Worm (Caenorhabditis elegans): ENCODE measurements around the gene tag-290.

tag-290 gene

ce11 chrV:11629222-11630026, 16.3 kb downstream of the tag-290 start, which contains the start of gene F35B12.10:
Gene F35B12.10, minus strand, starts transcription at chrV:11629272.
- TF ChIP-seq C16A3.4 (tag; optimal IDR thresholded peaks at IDR 0.05) (no peak), efl-1 (optimal IDR thresholded peaks at IDR 0.05) (no peak), efl-1 (GFP tag; optimal IDR thresholded peaks at IDR 0.05 in 1 of 2) (peak in 1 of 2 experiments; percentile 1), nhr-90 (tag; optimal IDR thresholded peaks at IDR 0.05; ENCODE audit: poor library complexity) (peak; percentile 1), elt-2 (tag; optimal IDR thresholded peaks at IDR 0.05) (peak; percentile 69), nhr-28 (tag; optimal IDR thresholded peaks at IDR 0.05) (no peak)

- TF ChIP-seq nhr-237 (tag; optimal IDR thresholded peaks at IDR 0.05) (no peak), lir-3 (tag; optimal IDR thresholded peaks at IDR 0.05; ENCODE audit: poor library complexity) (no peak), dsc-1 (tag; optimal IDR thresholded peaks at IDR 0.05) (peak; percentile 34), rnt-1 (tag; optimal IDR thresholded peaks at IDR 0.05) (no peak), hpl-2 (GFP tag; optimal IDR thresholded peaks at IDR 0.05) (no peak), aha-1 (tag; optimal IDR thresholded peaks at IDR 0.05) (no peak), lin-14 (GFP tag; optimal IDR thresholded peaks at IDR 0.05) (peak; percentile 18), zag-1 (tag; optimal IDR thresholded peaks at IDR 0.05) (no peak), snu-23 (GFP tag; optimal IDR thresholded peaks at IDR 0.05) (no peak)
Measured at ce11 chrV:11631128-11631527, 18.0 kb downstream of the tag-290 start.

- TF ChIP-seq hpl-2 (GFP tag; optimal IDR thresholded peaks at IDR 0.05), result no peak
- no peak for TF ChIP-seq dsc-1 (tag; optimal IDR thresholded peaks at IDR 0.05)
- TF ChIP-seq vab-15 (tag; optimal IDR thresholded peaks at IDR 0.05), result no peak
Measured at ce11 chrV:11635587-11635986, 22.5 kb downstream of the tag-290 start.

- no peak for TF ChIP-seq mep-1 (tag; optimal IDR thresholded peaks at IDR 0.05)
- TF ChIP-seq skn-1 (tag; optimal IDR thresholded peaks at IDR 0.05), result no peak
- no peak for TF ChIP-seq C16A3.4 (tag; optimal IDR thresholded peaks at IDR 0.05)
- no peak for TF ChIP-seq vab-15 (tag; optimal IDR thresholded peaks at IDR 0.05)
- no peak for TF ChIP-seq egl-13 (tag; optimal IDR thresholded peaks at IDR 0.05)
- TF ChIP-seq pqm-1 (tag; optimal IDR thresholded peaks at IDR 0.05), result no peak
Measured at ce11 chrV:11637191-11637590, 24.1 kb downstream of the tag-290 start, which contains the start of gene sipa-1. Gene sipa-1, minus strand, starts transcription at chrV:11637291.

ce11 chrV:11638634-11639117, 25.6 kb downstream of the tag-290 start:
- TF ChIP-seq fos-1 (tag; optimal IDR thresholded peaks at IDR 0.05) (no peak), swsn-7 (tag; optimal IDR thresholded peaks at IDR 0.05) (peak; percentile 44), fkh-10 (GFP tag; optimal IDR thresholded peaks at IDR 0.05) (peak; percentile 61), F16B12.6 (tag; optimal IDR thresholded peaks at IDR 0.05) (no peak), sptf-1 (tag; optimal IDR thresholded peaks at IDR 0.05) (no peak), hlh-4 (tag; optimal IDR thresholded peaks at IDR 0.05) (no peak), nhr-20 (tag; optimal IDR thresholded peaks at IDR 0.05) (peak; percentile 45), snpc-4 (tag; optimal IDR thresholded peaks at IDR 0.05) (no peak), unc-98 (GFP tag; IDR thresholded peaks at IDR 0.05) (peak; percentile 21; the same call in 1 of the 2 replicates), jun-1 (tag; optimal IDR thresholded peaks at IDR 0.05) (peak; percentile 31), fkh-4 (tag; optimal IDR thresholded peaks at IDR 0.05; ENCODE audit: borderline replicate concordance) (no peak), nhr-71 (tag; optimal IDR thresholded peaks at IDR 0.05) (peak; percentile 77), nhr-28 (tag; optimal IDR thresholded peaks at IDR 0.05) (no peak), sox-4 (tag; optimal IDR thresholded peaks at IDR 0.05) (no peak), lin-39 (tag; optimal IDR thresholded peaks at IDR 0.05) (no peak), C16A3.4 (tag; optimal IDR thresholded peaks at IDR 0.05) (peak; percentile 27), hpl-2 (GFP tag; optimal IDR thresholded peaks at IDR 0.05) (no peak), rnt-1 (tag; optimal IDR thresholded peaks at IDR 0.05) (peak; percentile 74), nhr-237 (tag; optimal IDR thresholded peaks at IDR 0.05) (no peak), snu-23 (GFP tag; optimal IDR thresholded peaks at IDR 0.05) (peak; percentile 28), unc-62 (GFP tag; optimal IDR thresholded peaks at IDR 0.05) (no peak), nhr-84 (tag; optimal IDR thresholded peaks at IDR 0.05) (no peak), ets-5 (GFP tag; IDR thresholded peaks at IDR 0.05) (no peak), ces-1 (GFP tag; optimal IDR thresholded peaks at IDR 0.05) (no peak), dpl-1 (GFP tag; optimal IDR thresholded peaks at IDR 0.05) (peak in 1 of 3 experiments; percentile 21), ceh-82 (tag; optimal IDR thresholded peaks at IDR 0.05) (peak in 2 of 3 experiments; percentile 32 to 39), vab-15 (tag; optimal IDR thresholded peaks at IDR 0.05) (peak; percentile 4), pax-3 (tag; optimal IDR thresholded peaks at IDR 0.05) (peak; percentile 74), nhr-47 (tag; optimal IDR thresholded peaks at IDR 0.05) (peak; percentile 42), efl-1 (optimal IDR thresholded peaks at IDR 0.05) (peak; percentile 26 to 39), efl-1 (GFP tag; optimal IDR thresholded peaks at IDR 0.05 in 1 of 2) (peak in 1 of 2 experiments; percentile 77)
